Fruit fly (Drosophila melanogaster): Measurements from ENCODE around the gene CG10029.

Gene CG10029

dm6 chr3R:7317107-7317506, at the start of gene CG10029:
Gene CG10029, minus strand, starts transcription at chr3R:7317207.
- TF ChIP-seq Dll (optimal IDR thresholded peaks at IDR 0.05) = no peak
- TF ChIP-seq CG8478 (optimal IDR thresholded peaks at IDR 0.05) = no peak
- TF ChIP-seq EcR (GFP tag; optimal IDR thresholded peaks at IDR 0.05) = no peak
- TF ChIP-seq pan (optimal IDR thresholded peaks at IDR 0.05) = no peak
- no peak for TF ChIP-seq usp (GFP tag; optimal IDR thresholded peaks at IDR 0.05)
- no peak for TF ChIP-seq psq (optimal IDR thresholded peaks at IDR 0.05)

- TF ChIP-seq usp (GFP tag; optimal IDR thresholded peaks at IDR 0.05) = no peak
- TF ChIP-seq CG8478 (optimal IDR thresholded peaks at IDR 0.05) = no peak
- TF ChIP-seq Dll (optimal IDR thresholded peaks at IDR 0.05) = no peak
- TF ChIP-seq EcR (GFP tag; optimal IDR thresholded peaks at IDR 0.05) = no peak
- no peak for TF ChIP-seq pan (optimal IDR thresholded peaks at IDR 0.05)
- no peak for TF ChIP-seq psq (optimal IDR thresholded peaks at IDR 0.05)
Measured at dm6 chr3R:7365527-7365926, 48.5 kb upstream of the CG10029 start, which contains the start of the genes Mst84Db and Mst84Da. Gene Mst84Db, minus strand, starts transcription at chr3R:7365627. Gene Mst84Da, plus strand, starts transcription at chr3R:7365850.

dm6 chr3R:7364573-7364972, 47.6 kb upstream of the CG10029 start, which contains the start of gene Mst84Dc:
Gene Mst84Dc, minus strand, starts transcription at chr3R:7364673.
- TF ChIP-seq CG8478 (optimal IDR thresholded peaks at IDR 0.05) = no peak
- TF ChIP-seq EcR (GFP tag; optimal IDR thresholded peaks at IDR 0.05) = no peak
- no peak for TF ChIP-seq Dll (optimal IDR thresholded peaks at IDR 0.05)
- no peak for TF ChIP-seq psq (optimal IDR thresholded peaks at IDR 0.05)
- no peak for TF ChIP-seq pan (optimal IDR thresholded peaks at IDR 0.05)
- TF ChIP-seq usp (GFP tag; optimal IDR thresholded peaks at IDR 0.05) = no peak

- TF ChIP-seq EcR (GFP tag; optimal IDR thresholded peaks at IDR 0.05) (no peak), CG8478 (optimal IDR thresholded peaks at IDR 0.05) (no peak), usp (GFP tag; optimal IDR thresholded peaks at IDR 0.05) (no peak), Dll (optimal IDR thresholded peaks at IDR 0.05) (no peak), pan (optimal IDR thresholded peaks at IDR 0.05) (no peak), psq (optimal IDR thresholded peaks at IDR 0.05) (no peak)
Measured at dm6 chr3R:7363673-7364072, 46.7 kb upstream of the CG10029 start, which contains the start of gene Mst84Dd. Gene Mst84Dd, minus strand, starts transcription at chr3R:7363773.

dm6 chr3R:7362023-7362422, 45.0 kb upstream of the CG10029 start, which contains the start of gene CG17944:
Gene CG17944, minus strand, starts transcription at chr3R:7362123.
- TF ChIP-seq pan (optimal IDR thresholded peaks at IDR 0.05) (no peak), CG8478 (optimal IDR thresholded peaks at IDR 0.05) (no peak), psq (optimal IDR thresholded peaks at IDR 0.05) (no peak), usp (GFP tag; optimal IDR thresholded peaks at IDR 0.05) (no peak), Dll (optimal IDR thresholded peaks at IDR 0.05) (no peak), EcR (GFP tag; optimal IDR thresholded peaks at IDR 0.05) (no peak)

- TF ChIP-seq Dll (optimal IDR thresholded peaks at IDR 0.05) (no peak), usp (GFP tag; optimal IDR thresholded peaks at IDR 0.05) (no peak), psq (optimal IDR thresholded peaks at IDR 0.05) (no peak), EcR (GFP tag; optimal IDR thresholded peaks at IDR 0.05) (no peak), pan (optimal IDR thresholded peaks at IDR 0.05) (no peak), CG8478 (optimal IDR thresholded peaks at IDR 0.05) (no peak)
Measured at dm6 chr3R:7349452-7349851, 32.4 kb upstream of the CG10029 start, which contains the start of gene CG43290. Gene CG43290, minus strand, starts transcription at chr3R:7349552.

dm6 chr3R:7346445-7346844, 29.4 kb upstream of the CG10029 start, which contains the start of gene nxf4:
Gene nxf4, plus strand, starts transcription at chr3R:7346730.
- TF ChIP-seq Dll (optimal IDR thresholded peaks at IDR 0.05) (no peak), psq (optimal IDR thresholded peaks at IDR 0.05) (no peak), usp (GFP tag; optimal IDR thresholded peaks at IDR 0.05) (no peak), CG8478 (optimal IDR thresholded peaks at IDR 0.05) (no peak), pan (optimal IDR thresholded peaks at IDR 0.05) (no peak), EcR (GFP tag; optimal IDR thresholded peaks at IDR 0.05) (no peak)

dm6 chr3R:7344769-7345168, 27.8 kb upstream of the CG10029 start, which contains the start of gene CG31496:
Gene CG31496, plus strand, starts transcription at chr3R:7345069.
- no peak for TF ChIP-seq usp (GFP tag; optimal IDR thresholded peaks at IDR 0.05)
- TF ChIP-seq pan (optimal IDR thresholded peaks at IDR 0.05) = no peak
- no peak for TF ChIP-seq psq (optimal IDR thresholded peaks at IDR 0.05)
- no peak for TF ChIP-seq Dll (optimal IDR thresholded peaks at IDR 0.05)
- no peak for TF ChIP-seq CG8478 (optimal IDR thresholded peaks at IDR 0.05)
- no peak for TF ChIP-seq EcR (GFP tag; optimal IDR thresholded peaks at IDR 0.05)

- no peak for TF ChIP-seq psq (optimal IDR thresholded peaks at IDR 0.05)
- TF ChIP-seq CG8478 (optimal IDR thresholded peaks at IDR 0.05) = no peak
Measured at dm6 chr3R:7336454-7336853, 19.4 kb upstream of the CG10029 start.

- no peak for TF ChIP-seq CG8478 (optimal IDR thresholded peaks at IDR 0.05)
- TF ChIP-seq EcR (GFP tag; optimal IDR thresholded peaks at IDR 0.05) = no peak
- no peak for TF ChIP-seq Dll (optimal IDR thresholded peaks at IDR 0.05)
- no peak for TF ChIP-seq pan (optimal IDR thresholded peaks at IDR 0.05)
- TF ChIP-seq usp (GFP tag; optimal IDR thresholded peaks at IDR 0.05) = no peak
- no peak for TF ChIP-seq psq (optimal IDR thresholded peaks at IDR 0.05)
Measured at dm6 chr3R:7334613-7335012, 17.6 kb upstream of the CG10029 start.

- TF ChIP-seq pan (optimal IDR thresholded peaks at IDR 0.05) = no peak
- TF ChIP-seq CG8478 (optimal IDR thresholded peaks at IDR 0.05) = no peak
- TF ChIP-seq EcR (GFP tag; optimal IDR thresholded peaks at IDR 0.05) = no peak
- TF ChIP-seq usp (GFP tag; optimal IDR thresholded peaks at IDR 0.05) = no peak
- no peak for TF ChIP-seq psq (optimal IDR thresholded peaks at IDR 0.05)
- TF ChIP-seq Dll (optimal IDR thresholded peaks at IDR 0.05) = no peak
Measured at dm6 chr3R:7330695-7331094, 13.7 kb upstream of the CG10029 start.

- TF ChIP-seq psq (optimal IDR thresholded peaks at IDR 0.05) (no peak), Dll (optimal IDR thresholded peaks at IDR 0.05) (no peak)
Measured at dm6 chr3R:7326200-7326599, 9.2 kb upstream of the CG10029 start.

- TF ChIP-seq EcR (GFP tag; optimal IDR thresholded peaks at IDR 0.05) = no peak
- no peak for TF ChIP-seq Dll (optimal IDR thresholded peaks at IDR 0.05)
- no peak for TF ChIP-seq usp (GFP tag; optimal IDR thresholded peaks at IDR 0.05)
- TF ChIP-seq pan (optimal IDR thresholded peaks at IDR 0.05) = no peak
- no peak for TF ChIP-seq psq (optimal IDR thresholded peaks at IDR 0.05)
- TF ChIP-seq CG8478 (optimal IDR thresholded peaks at IDR 0.05) = no peak
Measured at dm6 chr3R:7322549-7322948, 5.5 kb upstream of the CG10029 start.

Measured in whole organism.